Worm (Caenorhabditis elegans): ENCODE data around the gene pkhm-2.

DNA sequence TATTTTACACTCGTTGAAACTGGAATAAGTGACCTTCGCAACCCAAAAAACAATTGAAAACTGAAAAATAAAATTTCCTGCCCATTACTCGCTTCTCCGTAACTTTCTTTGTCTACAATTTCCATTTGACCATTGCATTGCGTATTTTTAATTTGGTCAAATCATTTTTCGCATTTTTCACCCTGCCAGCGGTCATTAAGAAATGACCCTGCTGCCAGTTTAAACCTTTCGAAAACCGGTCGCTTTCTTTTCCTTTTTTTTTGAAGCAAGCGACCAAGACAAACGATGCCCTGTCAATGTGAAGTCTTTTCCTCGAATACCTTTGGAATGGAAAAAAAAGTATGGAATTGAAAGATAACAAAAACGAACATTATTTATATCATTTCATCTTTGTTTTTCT is 20.3 kb downstream of the pkhm-2 start:
- no peak for TF ChIP-seq lin-11 (tag; optimal IDR thresholded peaks at IDR 0.05)
- TF ChIP-seq ceh-6 (GFP tag; optimal IDR thresholded peaks at IDR 0.05) = no peak
- TF ChIP-seq ama-1 (optimal IDR thresholded peaks at IDR 0.05) = no peak
- TF ChIP-seq elt-4 (tag; optimal IDR thresholded peaks at IDR 0.05) = no peak
- TF ChIP-seq ets-4 (tag; optimal IDR thresholded peaks at IDR 0.05) = no peak
- TF ChIP-seq ref-2 (tag; optimal IDR thresholded peaks at IDR 0.05) = no peak
- no peak for TF ChIP-seq unc-86 (tag; optimal IDR thresholded peaks at IDR 0.05)
- TF ChIP-seq pros-1 (tag; optimal IDR thresholded peaks at IDR 0.05) = no peak
- no peak for TF ChIP-seq pha-4 (tag; optimal IDR thresholded peaks at IDR 0.05)
- TF ChIP-seq hlh-30 (tag; optimal IDR thresholded peaks at IDR 0.05; ENCODE audit: insufficient read depth) = no peak

All from whole organism, late embryonic.